Worm (Caenorhabditis elegans): ENCODE data around the gene sur-5.

DNA sequence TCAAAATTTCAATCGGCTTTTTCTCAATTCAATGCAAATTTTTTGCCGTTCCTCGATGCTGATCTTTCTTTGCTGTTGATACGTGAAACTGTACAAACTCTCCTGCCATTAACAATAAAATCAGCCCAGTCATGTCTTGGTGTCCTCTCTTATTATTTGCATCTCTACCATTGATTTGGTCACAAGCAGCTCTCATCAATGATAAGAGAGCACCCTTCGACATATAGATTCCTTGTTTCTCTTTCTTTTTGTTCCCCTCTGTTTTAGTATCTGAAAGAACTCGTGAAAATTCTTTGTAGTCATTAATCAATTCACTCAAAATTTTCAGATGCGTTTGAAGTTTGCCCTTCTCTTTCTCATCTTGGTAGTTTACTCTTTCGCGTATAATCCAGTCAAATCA is 13.6 kb downstream of the sur-5 start, which contains the start of gene lron-7:
- TF ChIP-seq flt-1 (GFP tag; IDR thresholded peaks at IDR 0.05), result no peak
- TF ChIP-seq ref-1 (GFP tag; conservative IDR thresholded peaks at IDR 0.05), result no peak
- no peak for TF ChIP-seq med-1 (GFP tag; optimal IDR thresholded peaks at IDR 0.05; ENCODE audit: insufficient read depth)
- no peak for TF ChIP-seq T22C8.4 (GFP tag; IDR thresholded peaks at IDR 0.05)
